Fruit fly (Drosophila melanogaster): Measurements from ENCODE around the gene RpS6.

- TF ChIP-seq ham (GFP tag; IDR thresholded peaks at IDR 0.05) (no peak), CG7839 (tag; optimal IDR thresholded peaks at IDR 0.05) (peak; percentile 87), vvl (GFP tag; IDR thresholded peaks at IDR 0.05) (peak; percentile 73), CG9932 (GFP tag; IDR thresholded peaks at IDR 0.05) (no peak; the same call in 1 of the 2 replicates), Doc3 (GFP tag; IDR thresholded peaks at IDR 0.05; ENCODE audit: partially characterized antibody) (no peak), Ada2b (GFP tag; IDR thresholded peaks at IDR 0.05) (peak; percentile 41; the same call in 1 of the 2 replicates), jing (GFP tag; optimal IDR thresholded peaks at IDR 0.05) (peak; percentile 73), CG17912 (GFP tag; optimal IDR thresholded peaks at IDR 0.05) (peak; percentile 48), tap (tag; optimal IDR thresholded peaks at IDR 0.05) (peak; percentile 52), CG14710 (tag; optimal IDR thresholded peaks at IDR 0.05) (peak; percentile 90), az2 (GFP tag; optimal IDR thresholded peaks at IDR 0.05) (peak; percentile 70), unpg (GFP tag; optimal IDR thresholded peaks at IDR 0.05) (peak; percentile 71)
Measured at dm6 chrX:7937588-7938481, 36.7 kb upstream of the RpS6 start.

Data from whole organism, embryonic.